Fruit fly (Drosophila melanogaster): Measurements from ENCODE around the gene Teh4.

Teh4 gene

DNA sequence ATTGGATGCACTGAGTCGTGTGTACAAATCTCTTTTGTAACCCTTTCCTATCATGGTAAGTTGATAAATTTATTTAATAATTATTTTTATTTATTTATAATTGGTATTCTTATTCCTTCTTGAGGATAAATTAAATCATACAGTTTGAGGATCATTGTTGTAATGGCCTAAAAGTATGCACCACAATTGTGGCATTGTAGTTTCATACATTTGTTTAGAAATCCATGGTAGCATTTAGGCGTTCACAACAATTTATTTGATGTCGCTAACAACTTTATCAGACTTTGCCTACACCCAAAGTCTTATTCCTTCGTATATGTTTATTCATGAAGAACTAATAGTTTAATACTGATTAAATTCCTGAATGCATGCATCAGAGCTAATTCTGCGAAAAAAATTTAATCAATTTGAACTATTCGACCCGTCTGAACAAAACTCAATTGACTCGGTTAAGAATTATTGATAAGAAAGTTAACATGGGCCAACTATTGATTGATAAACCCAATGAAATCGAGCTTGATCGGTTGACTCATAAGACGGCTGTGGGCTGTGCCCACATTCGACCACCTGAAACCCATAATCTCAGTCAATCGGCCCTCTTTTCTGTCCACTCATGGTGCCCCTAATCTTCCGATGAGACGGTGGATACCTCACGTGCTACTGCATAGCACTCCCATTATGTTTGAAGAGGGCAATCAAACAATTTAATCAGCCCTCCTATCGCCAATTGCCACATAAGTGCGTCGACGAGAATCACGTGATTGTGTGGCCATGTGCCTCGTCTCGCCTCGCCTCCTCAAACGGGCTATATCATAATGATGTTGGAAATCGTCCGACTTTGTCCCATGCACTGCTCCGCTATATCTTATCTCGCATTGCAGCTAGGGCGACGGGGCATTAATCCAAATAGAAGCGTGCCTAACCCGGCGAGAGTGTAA lies 41.5 kb upstream of the Teh4 start (continued):
- TF ChIP-seq CG5180 (GFP tag; optimal IDR thresholded peaks at IDR 0.05), result peak; percentile 42
- TF ChIP-seq esg (GFP tag; conservative IDR thresholded peaks at IDR 0.05), result no peak
- no peak for TF ChIP-seq zfh1 (GFP tag; IDR thresholded peaks at IDR 0.05)
- TF ChIP-seq rib (GFP tag; IDR thresholded peaks at IDR 0.05), result no peak
- no peak for TF ChIP-seq CG14050 (GFP tag; IDR thresholded peaks at IDR 0.05)
- TF ChIP-seq sisA (GFP tag; IDR thresholded peaks at IDR 0.05), result no peak
- TF ChIP-seq yki (optimal IDR thresholded peaks at IDR 0.05), result no peak
- no peak for TF ChIP-seq Sox100B (GFP tag; optimal IDR thresholded peaks at IDR 0.05)
- no peak for TF ChIP-seq CG15269 (tag; optimal IDR thresholded peaks at IDR 0.05)
- TF ChIP-seq CG8281 (tag; optimal IDR thresholded peaks at IDR 0.05), result no peak
- TF ChIP-seq E2f1 (GFP tag; IDR thresholded peaks at IDR 0.05), result no peak
- no peak for TF ChIP-seq CG12659 (GFP tag; optimal IDR thresholded peaks at IDR 0.05)
- no peak for TF ChIP-seq gsb-n (tag; optimal IDR thresholded peaks at IDR 0.05)
- no peak for TF ChIP-seq CkIIα-i1 (GFP tag; IDR thresholded peaks at IDR 0.05)
- no peak for TF ChIP-seq CrebB (tag; optimal IDR thresholded peaks at IDR 0.05)
- TF ChIP-seq CG2116 (GFP tag; optimal IDR thresholded peaks at IDR 0.05), result no peak
- no peak for TF ChIP-seq bowl (GFP tag; IDR thresholded peaks at IDR 0.05)
- TF ChIP-seq Optix (GFP tag; IDR thresholded peaks at IDR 0.05), result no peak
- TF ChIP-seq CG3065 (GFP tag; optimal IDR thresholded peaks at IDR 0.05), result no peak
- TF ChIP-seq CG13296 (GFP tag; optimal IDR thresholded peaks at IDR 0.05), result no peak
- TF ChIP-seq CG15011 (GFP tag; optimal IDR thresholded peaks at IDR 0.05), result no peak
- peak; percentile 10 for TF ChIP-seq ftz-f1 (GFP tag; optimal IDR thresholded peaks at IDR 0.05)
- TF ChIP-seq corto (GFP tag; optimal IDR thresholded peaks at IDR 0.05), result no peak
- peak; percentile 22 for TF ChIP-seq BtbVII (GFP tag; optimal IDR thresholded peaks at IDR 0.05)
- TF ChIP-seq Med (GFP tag), result peak; percentile 23
- no peak for TF ChIP-seq CG14860 (GFP tag; IDR thresholded peaks at IDR 0.05; ENCODE audit: partially characterized antibody)
- peak; percentile 96 for TF ChIP-seq sug (tag; optimal IDR thresholded peaks at IDR 0.05)
- peak; percentile 90 for TF ChIP-seq sd (tag; optimal IDR thresholded peaks at IDR 0.05)
- no peak for TF ChIP-seq bab2 (GFP tag; optimal IDR thresholded peaks at IDR 0.05)
- no peak for TF ChIP-seq pum (GFP tag; optimal IDR thresholded peaks at IDR 0.05)
- TF ChIP-seq Bteb2 (GFP tag; optimal IDR thresholded peaks at IDR 0.05), result no peak
- no peak for TF ChIP-seq CG11398 (GFP tag; optimal IDR thresholded peaks at IDR 0.05)
- no peak for TF ChIP-seq Oaz (GFP tag; IDR thresholded peaks at IDR 0.05)

dm6 chr3L:4215079-4215478 lies 37.0 kb upstream of the Teh4 start, which contains the start of gene Cpr64Ad:
TSS of gene Cpr64Ad (plus strand) at chr3L:4215379.
- TF ChIP-seq CG3838 (GFP tag; optimal IDR thresholded peaks at IDR 0.05), result no peak
- TF ChIP-seq vvl (GFP tag; IDR thresholded peaks at IDR 0.05), result 0 out of 2 replicates have a peak, but pooled peaks have one; percentile 20
- peak; percentile 47 for TF ChIP-seq Ets65A (GFP tag)
- no peak for TF ChIP-seq sens-2 (GFP tag; IDR thresholded peaks at IDR 0.05)
- no peak for TF ChIP-seq ato (GFP tag; IDR thresholded peaks at IDR 0.05; ENCODE audit: partially characterized antibody)
- no peak for TF ChIP-seq CG1647 (GFP tag; optimal IDR thresholded peaks at IDR 0.05)
- TF ChIP-seq bbx (GFP tag; IDR thresholded peaks at IDR 0.05; ENCODE audit: partially characterized antibody), result no peak

All from whole organism, embryonic.